Worm (Caenorhabditis elegans) whole organism, L4/young adult: ENCODE results near the gene glr-4.

Experiments
- W03F9.2 ChIP-seq: fragments of 150-350 bp; optimal IDR thresholded peaks from 2 replicates; lab custom pipeline; 2014; ENCODE audit warnings: missing biosample characterization, missing genetic modification characterization
- dao-5 ChIP-seq: sonication (generic microtip); optimal IDR thresholded peaks from 2 replicates; lab custom pipeline; 2016; ENCODE audit warnings: missing genotype, missing genetic modification characterization, moderate library complexity, missing compliant biosample characterization
- him-1 ChIP-seq: sonication (generic microtip); optimal IDR thresholded peaks from 2 replicates; lab custom pipeline; 2016; ENCODE audit warnings: missing genotype, missing genetic modification reagents, missing genetic modification characterization, missing compliant biosample characterization

- TF ChIP-seq him-1 (tag; lab: Kevin White, UChicago) = no peak
- no peak for TF ChIP-seq dao-5 (tag; lab: Kevin White, UChicago)
- no peak for TF ChIP-seq W03F9.2 (tag; lab: Kevin White, UChicago)
Observed at ce11 chrII:7769254-7769653, 24.9 kb downstream of the glr-4 start.
